Worm (Caenorhabditis elegans): ENCODE measurements around the gene Y51A2B.5.

Y51A2B.5 gene

ce11 chrV:18378819-18379218, 10.3 kb upstream of the Y51A2B.5 start, which contains the start of gene Y51A2B.8:
Gene Y51A2B.8, plus strand, starts transcription at chrV:18379119.
- TF ChIP-seq dpl-1 (GFP tag; optimal IDR thresholded peaks at IDR 0.05) (no peak), hlh-12 (tag; optimal IDR thresholded peaks at IDR 0.05) (no peak), B0261.1 (tag; optimal IDR thresholded peaks at IDR 0.05) (no peak), ztf-6 (GFP tag; IDR thresholded peaks at IDR 0.05) (no peak), F57A8.1 (GFP tag; optimal IDR thresholded peaks at IDR 0.05) (no peak), atf-7 (tag; optimal IDR thresholded peaks at IDR 0.05) (no peak), D2030.7 (GFP tag; IDR thresholded peaks at IDR 0.05) (no peak), Y79H2A.3 (GFP tag; conservative IDR thresholded peaks at IDR 0.05) (no peak), nhr-27 (tag; optimal IDR thresholded peaks at IDR 0.05) (no peak), B0035.1 (tag; optimal IDR thresholded peaks at IDR 0.05) (no peak), akir-1 (GFP tag; optimal IDR thresholded peaks at IDR 0.05) (no peak), attf-5 (GFP tag; optimal IDR thresholded peaks at IDR 0.05) (no peak), madf-8 (GFP tag; conservative IDR thresholded peaks at IDR 0.05) (no peak)

- no peak for TF ChIP-seq aptf-2 (GFP tag; conservative IDR thresholded peaks at IDR 0.05)
- no peak for TF ChIP-seq rpc-1 (optimal IDR thresholded peaks at IDR 0.05)
- no peak for TF ChIP-seq rpc-1 (tag; optimal IDR thresholded peaks at IDR 0.05)
- no peak for TF ChIP-seq efl-1 (GFP tag; optimal IDR thresholded peaks at IDR 0.05)
- TF ChIP-seq C06A6.2 (GFP tag; conservative IDR thresholded peaks at IDR 0.05) = no peak
Observed at ce11 chrV:18382590-18382989, 6.5 kb upstream of the Y51A2B.5 start, which contains the start of gene nhr-288. Gene nhr-288, minus strand, starts transcription at chrV:18382690.

- no peak for TF ChIP-seq dpl-1 (GFP tag; optimal IDR thresholded peaks at IDR 0.05)
- TF ChIP-seq unc-130 (GFP tag; optimal IDR thresholded peaks at IDR 0.05) = no peak
- TF ChIP-seq F52B5.7 (tag; optimal IDR thresholded peaks at IDR 0.05) = no peak
- no peak for TF ChIP-seq madf-6 (GFP tag; IDR thresholded peaks at IDR 0.05)
- TF ChIP-seq atf-7 (tag; optimal IDR thresholded peaks at IDR 0.05) = no peak
- no peak for TF ChIP-seq T26A5.8 (tag; optimal IDR thresholded peaks at IDR 0.05)
- TF ChIP-seq F55B11.4 (tag; optimal IDR thresholded peaks at IDR 0.05; ENCODE audit: borderline replicate concordance, insufficient read depth) = no peak
- no peak for TF ChIP-seq akir-1 (GFP tag; optimal IDR thresholded peaks at IDR 0.05)
- TF ChIP-seq cebp-2 (GFP tag; IDR thresholded peaks at IDR 0.05) = no peak
- no peak for TF ChIP-seq Y53F4B.3 (GFP tag; IDR thresholded peaks at IDR 0.05)
- TF ChIP-seq D2030.7 (GFP tag; IDR thresholded peaks at IDR 0.05) = no peak
- no peak for TF ChIP-seq hsf-1 (GFP tag; IDR thresholded peaks at IDR 0.05)
- TF ChIP-seq zim-3 (tag; optimal IDR thresholded peaks at IDR 0.05) = no peak
- no peak for TF ChIP-seq lsy-27 (tag; optimal IDR thresholded peaks at IDR 0.05; ENCODE audit: borderline replicate concordance, insufficient read depth)
- no peak for TF ChIP-seq C06A6.2 (GFP tag; conservative IDR thresholded peaks at IDR 0.05)
- TF ChIP-seq snpc-4 (GFP tag; optimal IDR thresholded peaks at IDR 0.05) = no peak
- no peak for TF ChIP-seq snpc-4 (tag; optimal IDR thresholded peaks at IDR 0.05)
- no peak for TF ChIP-seq egl-18 (GFP tag; IDR thresholded peaks at IDR 0.05)
Observed at ce11 chrV:18394203-18394602, 5.1 kb downstream of the Y51A2B.5 start, which contains the start of gene Y51A2B.6. Gene Y51A2B.6, minus strand, starts transcription at chrV:18394303.

- TF ChIP-seq mxl-1 (tag; optimal IDR thresholded peaks at IDR 0.05) (no peak), Y67H2A.10 (GFP tag; conservative IDR thresholded peaks at IDR 0.05) (no peak), nfyb-1 (GFP tag; IDR thresholded peaks at IDR 0.05) (no peak), mes-4 (tag; optimal IDR thresholded peaks at IDR 0.05) (no peak), ztf-3 (GFP tag; optimal IDR thresholded peaks at IDR 0.05) (no peak), F57A8.1 (GFP tag; optimal IDR thresholded peaks at IDR 0.05) (no peak), cebp-2 (GFP tag; IDR thresholded peaks at IDR 0.05) (no peak), ZK185.1 (tag; optimal IDR thresholded peaks at IDR 0.05; ENCODE audit: poor library complexity, severe bottlenecking) (no peak), hrde-1 (tag; optimal IDR thresholded peaks at IDR 0.05; ENCODE audit: borderline replicate concordance) (no peak)
Observed at ce11 chrV:18395649-18396048, 6.6 kb downstream of the Y51A2B.5 start, which contains the start of gene Y51A2B.9. Gene Y51A2B.9, minus strand, starts transcription at chrV:18395749.
